Worm (Caenorhabditis elegans) whole organism, L4/young adult: ENCODE data around the gene srbc-41.

ENCODE experiments used
- W03F9.2 ChIP-seq: fragments of 150-350 bp; optimal IDR thresholded peaks from 2 replicates; lab custom pipeline; 2014; ENCODE audit warnings: missing biosample characterization, missing genetic modification characterization
- dao-5 ChIP-seq: sonication (generic microtip); optimal IDR thresholded peaks from 2 replicates; lab custom pipeline; 2016; ENCODE audit warnings: missing genotype, missing genetic modification characterization, moderate library complexity, missing compliant biosample characterization
- him-1 ChIP-seq: sonication (generic microtip); optimal IDR thresholded peaks from 2 replicates; lab custom pipeline; 2016; ENCODE audit warnings: missing genotype, missing genetic modification reagents, missing genetic modification characterization, missing compliant biosample characterization

ce11 chrV:1575493-1576084 is 39.0 kb downstream of the srbc-41 start:
- TF ChIP-seq him-1 (tag; lab: Kevin White, UChicago) (no peak), dao-5 (no peak), W03F9.2 (no peak)
